Fruit fly (Drosophila melanogaster): Measurements from ENCODE around the gene ppk27.

dm6 chr3L:3776559-3777097 is 21.6 kb upstream of the ppk27 start:
- no peak for TF ChIP-seq Hr4 (GFP tag; optimal IDR thresholded peaks at IDR 0.05)
- TF ChIP-seq topi (GFP tag; optimal IDR thresholded peaks at IDR 0.05), result no peak
- TF ChIP-seq dsx (GFP tag; optimal IDR thresholded peaks at IDR 0.05; ENCODE audit: poor library complexity, severe bottlenecking), result no peak
- no peak for TF ChIP-seq cyc (GFP tag; optimal IDR thresholded peaks at IDR 0.05)
- no peak for TF ChIP-seq fkh (GFP tag; optimal IDR thresholded peaks at IDR 0.05)
- TF ChIP-seq Hr38 (GFP tag; optimal IDR thresholded peaks at IDR 0.05), result no peak
- no peak for TF ChIP-seq CG6854 (GFP tag; optimal IDR thresholded peaks at IDR 0.05)
- TF ChIP-seq CG11294 (GFP tag; IDR thresholded peaks at IDR 0.05), result no peak
- no peak for TF ChIP-seq Met (GFP tag; optimal IDR thresholded peaks at IDR 0.05)
- no peak for TF ChIP-seq CG8319 (GFP tag; optimal IDR thresholded peaks at IDR 0.05)
- TF ChIP-seq salr (GFP tag; optimal IDR thresholded peaks at IDR 0.05), result no peak

All from whole organism, prepupa.